Worm (Caenorhabditis elegans): ENCODE data around the gene mett-10.

- TF ChIP-seq egl-27 (tag; optimal IDR thresholded peaks at IDR 0.05) (no peak), pha-4 (GFP tag; IDR thresholded peaks at IDR 0.05) (no peak), pha-4 (tag; optimal IDR thresholded peaks at IDR 0.05) (no peak), madf-9 (GFP tag; conservative IDR thresholded peaks at IDR 0.05) (no peak)
Measured at ce11 chrIII:10085574-10085973, 29.3 kb upstream of the mett-10 start.

Data from whole organism, L4 larva.